Fruit fly (Drosophila melanogaster) whole organism, wandering third instar larva: ENCODE results near the gene CG6443.
A peak's percentile ranks its signal among the peaks of the same experiment; 100 is the strongest.

Source experiments
- Abd-B ChIP-seq: fragments of >200 bp; optimal IDR thresholded peaks from 2 replicates; lab custom pipeline; 2017; ENCODE audit warnings: missing biosample characterization, missing genetic modification characterization
- CG32264 ChIP-seq: fragments of 200-800 bp; sonication (Bioruptor generic); optimal IDR thresholded peaks from 2 replicates; lab custom pipeline; 2016; ENCODE audit warnings: missing biosample characterization, missing genetic modification characterization
- CG9705 ChIP-seq: fragments of 200-800 bp; sonication (Bioruptor generic); optimal IDR thresholded peaks from 2 replicates; lab custom pipeline; 2018; ENCODE audit warnings: missing biosample characterization, mild to moderate bottlenecking, missing genetic modification characterization
- CrebA ChIP-seq: fragments of 200-800 bp; sonication (Bioruptor generic); optimal IDR thresholded peaks from 2 replicates; lab custom pipeline; 2016; ENCODE audit warnings: missing biosample characterization, mild to moderate bottlenecking, missing genetic modification characterization, borderline replicate concordance
- Dfd ChIP-seq: fragments of >200 bp; optimal IDR thresholded peaks from 2 replicates; lab custom pipeline; 2017; ENCODE audit warnings: missing biosample characterization, missing genetic modification characterization
- Dif ChIP-seq: fragments of 200-275, 200-300 bp; sonication (Bioruptor generic); optimal IDR thresholded peaks from 2 replicates; lab custom pipeline; 2018; ENCODE audit warnings: missing biosample characterization, missing genetic modification characterization; ENCODE audit not compliant: partially characterized antibody
- GATAd ChIP-seq: sonication (Bioruptor generic); optimal IDR thresholded peaks from 2 replicates; lab custom pipeline; 2016; ENCODE audit warnings: missing biosample characterization, missing genetic modification characterization
- HLH106 ChIP-seq: fragments of 200-800 bp; optimal IDR thresholded peaks from 3 replicates; lab custom pipeline; 2019; ENCODE audit warnings: missing biosample characterization, mild to moderate bottlenecking, missing genetic modification characterization, moderate library complexity
- Hnf4 ChIP-seq: fragments of 200-800 bp; sonication (Bioruptor generic); optimal IDR thresholded peaks from 2 replicates; lab custom pipeline; 2016; ENCODE audit warnings: missing biosample characterization, mild to moderate bottlenecking, missing genetic modification characterization
- Hr78 ChIP-seq: fragments of >200 bp; optimal IDR thresholded peaks from 2 replicates; lab custom pipeline; 2017; ENCODE audit warnings: missing biosample characterization, missing genetic modification characterization
- Hr83 ChIP-seq: fragments of 200-300 bp; sonication (Bioruptor generic); optimal IDR thresholded peaks from 2 replicates; lab custom pipeline; 2016; ENCODE audit warnings: missing biosample characterization, mild to moderate bottlenecking, missing genetic modification characterization, moderate library complexity; ENCODE audit not compliant: poor library complexity, severe bottlenecking
- Jra ChIP-seq: sonication (Bioruptor generic); optimal IDR thresholded peaks from 2 replicates; lab custom pipeline; 2016; ENCODE audit warnings: missing biosample characterization, missing genetic modification characterization
- Mio ChIP-seq: sonication (Bioruptor generic); optimal IDR thresholded peaks from 2 replicates; lab custom pipeline; 2016; ENCODE audit warnings: missing biosample characterization, missing genetic modification characterization
- Myc ChIP-seq: fragments of >200 bp; optimal IDR thresholded peaks from 2 replicates; lab custom pipeline; 2017
- N ChIP-seq: fragments of >200 bp; optimal IDR thresholded peaks from 2 replicates; lab custom pipeline; 2018; ENCODE audit warnings: missing biosample characterization, missing external identifiers, missing genetic modification characterization
- OdsH ChIP-seq: fragments of 200-800 bp; sonication (Bioruptor generic); optimal IDR thresholded peaks from 2 replicates; lab custom pipeline; 2016; ENCODE audit warnings: missing biosample characterization, mild to moderate bottlenecking, missing genetic modification characterization
- Rel ChIP-seq, 2 experiments: fragments of 200-800 bp; sonication (Bioruptor generic) in 1 of 2; optimal IDR thresholded peaks; 2 replicates in 1 of 2; 3 replicates in 1 of 2; lab custom pipeline; 2016 to 2019; ENCODE audit warnings: mild to moderate bottlenecking in 2 of 2, missing biosample characterization in 2 of 2, missing genetic modification characterization in 2 of 2, moderate library complexity in 1 of 2
- Sp1 ChIP-seq: fragments of 200-800 bp; sonication (Bioruptor generic); optimal IDR thresholded peaks from 3 replicates; lab custom pipeline; 2019; ENCODE audit warnings: missing biosample characterization, mild to moderate bottlenecking, missing genetic modification characterization, moderate library complexity
- Vsx2 ChIP-seq: fragments of 200-300, 225-300 bp; sonication (Bioruptor generic); optimal IDR thresholded peaks from 2 replicates; lab custom pipeline; 2018; ENCODE audit warnings: missing biosample characterization, missing genetic modification characterization; ENCODE audit not compliant: partially characterized antibody
- br ChIP-seq: fragments of 200-800 bp; sonication (Bioruptor generic); optimal IDR thresholded peaks from 2 replicates; lab custom pipeline; 2016; ENCODE audit warnings: missing biosample characterization, missing genetic modification characterization
- brk ChIP-seq: fragments of 200-800 bp; sonication (Bioruptor generic); optimal IDR thresholded peaks from 2 replicates; lab custom pipeline; 2016; ENCODE audit warnings: missing biosample characterization, mild to moderate bottlenecking, missing genetic modification characterization
- dl ChIP-seq, 2 experiments: fragments of 175-275, 200-275 bp in 1 of 2; fragments of 200-275 bp in 1 of 2; sonication (Bioruptor generic); optimal IDR thresholded peaks; lab custom pipeline; 2018; ENCODE audit warnings: mild to moderate bottlenecking in 2 of 2, missing biosample characterization in 2 of 2, missing genetic modification characterization in 2 of 2, moderate library complexity in 2 of 2; ENCODE audit not compliant: partially characterized antibody in 2 of 2, insufficient read depth in 1 of 2
- dmrt93B ChIP-seq: fragments of 200-800 bp; sonication (Bioruptor generic); optimal IDR thresholded peaks from 2 replicates; lab custom pipeline; 2018; ENCODE audit warnings: missing biosample characterization, mild to moderate bottlenecking, missing genetic modification characterization
- dsf ChIP-seq: sonication (Bioruptor generic); optimal IDR thresholded peaks from 2 replicates; lab custom pipeline; 2016; ENCODE audit warnings: missing biosample characterization, missing genetic modification characterization, borderline replicate concordance
- ey ChIP-seq: fragments of 200-800 bp; sonication (Bioruptor generic); optimal IDR thresholded peaks from 2 replicates; lab custom pipeline; 2016; ENCODE audit warnings: missing biosample characterization, missing genetic modification characterization
- foxo ChIP-seq, 2 experiments: fragments of 200-800 bp; sonication (Bioruptor generic); optimal IDR thresholded peaks; 2 replicates in 1 of 2; 3 replicates in 1 of 2; lab custom pipeline; 2016 to 2017; ENCODE audit warnings: missing biosample characterization in 2 of 2, missing genetic modification characterization in 2 of 2
- fru ChIP-seq: fragments of 200-800 bp; sonication (Bioruptor generic); optimal IDR thresholded peaks from 3 replicates; lab custom pipeline; 2016; ENCODE audit warnings: missing biosample characterization, mild to moderate bottlenecking, missing genetic modification characterization
- h ChIP-seq: fragments of 200-800 bp; sonication (Bioruptor generic); optimal IDR thresholded peaks from 3 replicates; lab custom pipeline; 2016; ENCODE audit warnings: missing biosample characterization, mild to moderate bottlenecking, missing genetic modification characterization
- jim ChIP-seq: fragments of 175-275, 200-325 bp; sonication (Bioruptor generic); optimal IDR thresholded peaks from 2 replicates; lab custom pipeline; 2016; ENCODE audit warnings: missing biosample characterization, mild to moderate bottlenecking, missing genetic modification characterization
- lola ChIP-seq: fragments of >200 bp; optimal IDR thresholded peaks from 2 replicates; lab custom pipeline; 2017; ENCODE audit warnings: missing biosample characterization, missing genetic modification characterization
- pan ChIP-seq: fragments of >200 bp; optimal IDR thresholded peaks from 2 replicates; lab custom pipeline; 2017
- psq ChIP-seq: fragments of 200-800 bp; sonication (Bioruptor generic); optimal IDR thresholded peaks from 3 replicates; lab custom pipeline; 2017; ENCODE audit warnings: missing biosample characterization, mild to moderate bottlenecking, missing genetic modification characterization, moderate library complexity
- rgr ChIP-seq: fragments of 200-800 bp; sonication (Bioruptor generic); optimal IDR thresholded peaks from 3 replicates; lab custom pipeline; 2016; ENCODE audit warnings: missing biosample characterization, mild to moderate bottlenecking, missing genetic modification characterization
- sage ChIP-seq: fragments of 200-800 bp; sonication (Bioruptor generic); optimal IDR thresholded peaks from 2 replicates; lab custom pipeline; 2016; ENCODE audit warnings: missing biosample characterization, mild to moderate bottlenecking, missing genetic modification characterization
- sv ChIP-seq: fragments of 200-800 bp; sonication (Bioruptor generic); optimal IDR thresholded peaks from 3 replicates; lab custom pipeline; 2016; ENCODE audit warnings: missing biosample characterization, missing genetic modification characterization
- tai ChIP-seq: sonication (Bioruptor generic); optimal IDR thresholded peaks from 2 replicates; lab custom pipeline; 2016; ENCODE audit warnings: missing biosample characterization, missing genetic modification characterization
- usp ChIP-seq: fragments of >200 bp; optimal IDR thresholded peaks from 2 replicates; lab custom pipeline; 2017; ENCODE audit warnings: missing biosample characterization, missing genetic modification characterization
- woc ChIP-seq: sonication (Bioruptor generic); optimal IDR thresholded peaks from 2 replicates; lab custom pipeline; 2016; ENCODE audit warnings: missing biosample characterization, mild to moderate bottlenecking, missing genetic modification characterization

The CG6443 gene

DNA sequence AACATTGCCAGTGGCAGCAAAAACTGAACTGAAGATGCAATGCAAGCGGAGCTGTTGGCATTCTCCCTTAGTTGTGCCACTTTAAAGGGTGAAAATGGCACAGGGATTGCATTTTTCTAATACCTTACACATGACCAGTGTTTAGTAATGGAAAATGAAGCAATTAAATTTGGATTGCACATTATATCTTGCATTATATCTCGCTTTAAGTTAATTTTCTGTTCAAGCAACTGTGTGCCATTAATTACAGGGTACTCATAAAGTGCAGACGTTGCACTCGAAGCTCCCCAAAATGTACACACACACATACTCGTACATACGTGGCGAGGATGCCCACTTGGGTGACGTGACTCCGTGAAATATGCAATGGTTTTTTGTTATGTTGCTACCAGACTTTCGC is 30.8 kb downstream of the CG6443 start:
- peak; percentile 26 for TF ChIP-seq ey
- no peak for TF ChIP-seq jim (GFP tag; lab: Kevin White, UChicago)
- TF ChIP-seq h (GFP tag; lab: Kevin White, UChicago), result peak; percentile 21
- peak; percentile 37 for TF ChIP-seq woc (GFP tag; lab: Kevin White, UChicago)
- peak; percentile 16 for TF ChIP-seq OdsH (GFP tag; lab: Kevin White, UChicago)
- TF ChIP-seq foxo (GFP tag; optimal IDR thresholded peaks at IDR 0.05; lab: Kevin White, UChicago), result peak in 1 of 2 experiments; percentile 50
- TF ChIP-seq Myc (lab: Kevin White, UChicago), result no peak

DNA sequence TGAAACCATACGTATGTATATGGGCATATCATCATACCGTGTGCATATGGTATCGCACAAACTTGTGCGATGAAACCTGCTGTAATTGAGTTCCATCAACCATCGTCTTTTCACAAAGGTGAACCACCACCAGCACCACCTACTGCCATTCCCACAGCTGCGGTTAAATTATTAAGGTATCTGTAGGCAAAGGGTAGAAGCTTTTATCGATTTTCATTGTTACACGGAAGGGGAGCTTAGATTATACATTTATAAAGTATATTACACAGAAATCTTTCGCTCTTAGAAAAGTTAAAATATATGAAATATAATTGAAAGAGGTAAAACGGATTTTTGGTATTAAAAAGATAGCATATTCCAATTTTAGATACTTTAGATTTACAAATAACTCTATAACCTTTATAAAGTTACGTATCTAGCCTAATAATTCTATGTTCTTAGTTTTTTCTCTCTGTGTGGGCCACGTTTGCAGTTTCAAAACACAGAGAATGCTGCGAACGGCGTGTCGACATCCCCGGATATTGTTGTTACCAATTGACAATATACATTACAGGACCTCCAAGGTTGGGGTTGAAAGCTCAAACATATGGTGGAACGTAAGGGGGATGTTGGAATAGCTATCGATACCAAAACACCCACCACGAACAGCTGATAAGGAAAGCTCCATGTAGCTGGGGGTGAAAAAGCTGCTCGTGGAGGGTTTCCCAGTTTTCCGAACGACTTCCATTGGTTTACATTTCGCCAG is 31.8 kb downstream of the CG6443 start, which contains the start of gene CG6495:
CG6495 (plus strand) TSS at position 695 of the 745 bp plus-strand sequence.
- TF ChIP-seq Hnf4 (GFP tag; lab: Kevin White, UChicago), result no peak
- no peak for TF ChIP-seq tai
- no peak for TF ChIP-seq Hr83 (GFP tag; lab: Kevin White, UChicago)
- no peak for TF ChIP-seq Abd-B (GFP tag; lab: Kevin White, UChicago)
- TF ChIP-seq br (GFP tag; lab: Kevin White, UChicago), result no peak
- peak; percentile 27 for TF ChIP-seq fru
- TF ChIP-seq Mio (GFP tag; lab: Kevin White, UChicago), result no peak
- TF ChIP-seq rgr (GFP tag; lab: Kevin White, UChicago), result no peak
- no peak for TF ChIP-seq CG9705 (GFP tag; lab: Kevin White, UChicago)
- TF ChIP-seq pan (lab: Kevin White, UChicago), result no peak
- TF ChIP-seq brk, result no peak
- peak; percentile 17 for TF ChIP-seq OdsH (GFP tag; lab: Kevin White, UChicago)
- TF ChIP-seq Vsx2 (GFP tag; lab: Kevin White, UChicago), result no peak
- no peak for TF ChIP-seq CrebA (GFP tag; lab: Kevin White, UChicago)
- TF ChIP-seq Dfd (GFP tag; lab: Kevin White, UChicago), result no peak
- TF ChIP-seq dmrt93B (GFP tag; lab: Kevin White, UChicago), result no peak
- peak; percentile 43 for TF ChIP-seq Sp1 (GFP tag; lab: Kevin White, UChicago)
- no peak for TF ChIP-seq CG32264
- no peak for TF ChIP-seq psq
- TF ChIP-seq N (GFP tag; lab: Kevin White, UChicago), result no peak
- TF ChIP-seq Jra (GFP tag; lab: Kevin White, UChicago), result no peak
- TF ChIP-seq sage (GFP tag; lab: Kevin White, UChicago), result no peak
- TF ChIP-seq h (GFP tag; lab: Kevin White, UChicago), result peak; percentile 22
- no peak for TF ChIP-seq usp (GFP tag; lab: Kevin White, UChicago)
- TF ChIP-seq Dif (GFP tag; lab: Kevin White, UChicago), result no peak
- TF ChIP-seq HLH106, result peak; percentile 11
- no peak for TF ChIP-seq Myc (lab: Kevin White, UChicago)
- no peak for TF ChIP-seq Rel (GFP tag; optimal IDR thresholded peaks at IDR 0.05; lab: Kevin White, UChicago)
- TF ChIP-seq Rel (tag; optimal IDR thresholded peaks at IDR 0.05; lab: Kevin White, UChicago), result no peak
- TF ChIP-seq sv, result no peak
- no peak for TF ChIP-seq ey
- no peak for TF ChIP-seq jim (GFP tag; lab: Kevin White, UChicago)
- TF ChIP-seq dsf (GFP tag; lab: Kevin White, UChicago), result no peak
- TF ChIP-seq woc (GFP tag; lab: Kevin White, UChicago), result no peak
- no peak for TF ChIP-seq lola
- no peak for TF ChIP-seq dl (GFP tag; optimal IDR thresholded peaks at IDR 0.05; lab: Kevin White, UChicago; ENCODE audit: insufficient read depth in 1 of 2, partially characterized antibody in 2 of 2)
- TF ChIP-seq foxo (GFP tag; optimal IDR thresholded peaks at IDR 0.05; lab: Kevin White, UChicago), result peak in 1 of 2 experiments; percentile 22
- TF ChIP-seq Hr78, result no peak
- TF ChIP-seq GATAd (GFP tag; lab: Kevin White, UChicago), result no peak
